Worm (Caenorhabditis elegans) whole organism, mixed stage, embryonic: ENCODE measurements around the gene dct-13.

Experiments
- lsy-2 ChIP-seq: fragments of 150-350 bp; optimal IDR thresholded peaks from 2 replicates; lab custom pipeline; 2014; ENCODE audit warnings: missing biosample characterization, missing genetic modification characterization
- nhr-28 ChIP-seq: fragments of 150-350 bp; optimal IDR thresholded peaks from 2 replicates; lab custom pipeline; 2014; ENCODE audit warnings: missing biosample characterization, missing genetic modification characterization
- unc-62 ChIP-seq: fragments of 150-350 bp; optimal IDR thresholded peaks from 2 replicates; lab custom pipeline; 2014; ENCODE audit warnings: missing biosample characterization, missing genetic modification reagents, missing genetic modification characterization

DNA sequence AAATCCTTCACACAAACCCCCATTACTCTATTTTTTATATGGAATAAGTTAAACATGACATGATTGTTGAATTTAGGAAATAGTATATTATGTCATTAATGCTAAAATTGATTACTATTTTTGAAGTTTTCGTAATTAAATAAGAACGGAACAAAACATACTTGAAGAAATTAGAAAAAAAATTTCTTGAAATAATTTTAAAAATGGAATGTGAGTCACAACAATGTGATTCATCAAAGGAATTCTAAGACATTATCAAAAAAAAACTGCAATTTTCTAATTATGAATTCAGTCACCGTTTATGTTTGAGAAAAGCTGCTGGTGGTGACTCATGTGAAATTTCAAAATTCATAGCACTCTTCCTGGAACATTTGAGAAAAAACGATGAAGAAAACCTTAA lies 36.5 kb downstream of the dct-13 start, which contains the start of gene nccd-1:
- TF ChIP-seq nhr-28 (tag; lab: Kevin White, UChicago) (no peak), lsy-2 (tag; lab: Kevin White, UChicago) (no peak), unc-62 (GFP tag; lab: Kevin White, UChicago) (no peak)
